Worm (Caenorhabditis elegans): Measurements from ENCODE around the gene ptb-1.

ce11 chrII:10680130-10680529 lies 4.7 kb downstream of the ptb-1 start:
- TF ChIP-seq hmg-4 (GFP tag; optimal IDR thresholded peaks at IDR 0.05) (no peak), ama-1 (optimal IDR thresholded peaks at IDR 0.05) (no peak), tra-4 (tag; optimal IDR thresholded peaks at IDR 0.05) (no peak), aly-1 (tag; optimal IDR thresholded peaks at IDR 0.05) (no peak), ets-7 (tag; optimal IDR thresholded peaks at IDR 0.05) (no peak), hmbx-1 (tag; optimal IDR thresholded peaks at IDR 0.05) (no peak), tbx-37 (GFP tag; conservative IDR thresholded peaks at IDR 0.05) (no peak), ceh-36 (tag; optimal IDR thresholded peaks at IDR 0.05) (no peak), scrt-1 (GFP tag; IDR thresholded peaks at IDR 0.05) (no peak), pes-1 (GFP tag; IDR thresholded peaks at IDR 0.05) (no peak), B0310.2 (tag; optimal IDR thresholded peaks at IDR 0.05) (no peak), tbx-11 (GFP tag; IDR thresholded peaks at IDR 0.05) (no peak)
